Worm (Caenorhabditis elegans) whole organism, midembryonic: Measurements from ENCODE around the gene kel-3.

Experiments
- T22C8.4 ChIP-seq: fragments of 200-800 bp; sonication (Bioruptor generic); IDR thresholded peaks from 2 replicates; pipeline ENCODE4 v1.3.6; 2022; ENCODE audit warnings: missing genetic modification characterization, missing compliant biosample characterization
- cog-1 ChIP-seq: sonication (generic microtip); optimal IDR thresholded peaks from 2 replicates; lab custom pipeline; 2016; ENCODE audit warnings: missing genetic modification characterization, missing compliant biosample characterization
- flt-1 ChIP-seq: fragments of 200-800 bp; sonication (Bioruptor generic); IDR thresholded peaks from 2 replicates; pipeline ENCODE4 v1.3.6; 2022; ENCODE audit warnings: missing genetic modification characterization, missing compliant biosample characterization
- klf-2 ChIP-seq: fragments of 200-800 bp; sonication (Bioruptor generic); conservative IDR thresholded peaks from 2 replicates; pipeline ENCODE4 v1.3.6; 2022; ENCODE audit warnings: missing genetic modification reagents, missing genetic modification characterization, missing compliant biosample characterization
- med-1 ChIP-seq: sonication (generic microtip); optimal IDR thresholded peaks from 2 replicates; lab custom pipeline; 2017; ENCODE audit warnings: missing genetic modification characterization, mild to moderate bottlenecking, missing compliant biosample characterization, antibody characterized with exemption, missing genetic modification reagents; ENCODE audit not compliant: insufficient read depth
- ref-1 ChIP-seq: fragments of 200-800 bp; sonication (Bioruptor generic); conservative IDR thresholded peaks from 2 replicates; pipeline ENCODE4 v1.3.6; 2022; ENCODE audit warnings: missing genetic modification reagents, missing genetic modification characterization, missing compliant biosample characterization
- tab-1 ChIP-seq: fragments of 200-800 bp; sonication (Bioruptor generic); IDR thresholded peaks from 2 replicates; pipeline ENCODE4 v1.3.6; 2022; ENCODE audit warnings: missing genetic modification characterization, missing compliant biosample characterization
- ztf-23 ChIP-seq: fragments of 200-800 bp; sonication (Bioruptor generic); IDR thresholded peaks from 2 replicates; pipeline ENCODE4 v1.3.6; 2022; ENCODE audit warnings: missing genetic modification reagents, missing genetic modification characterization, missing compliant biosample characterization

- no peak for TF ChIP-seq tab-1 (GFP tag; lab: Robert Waterston, UW)
- no peak for TF ChIP-seq med-1 (GFP tag; lab: Kevin White, UChicago)
- TF ChIP-seq flt-1 (GFP tag; lab: Robert Waterston, UW) = no peak
- TF ChIP-seq klf-2 (GFP tag; lab: Robert Waterston, UW) = no peak
- no peak for TF ChIP-seq cog-1 (tag; lab: Kevin White, UChicago)
- no peak for TF ChIP-seq ref-1 (GFP tag; lab: Robert Waterston, UW)
- no peak for TF ChIP-seq T22C8.4 (GFP tag; lab: Robert Waterston, UW)
- no peak for TF ChIP-seq ztf-23 (GFP tag; lab: Robert Waterston, UW)
These were observed 11.8 kb upstream of the kel-3 start for ce11 chrIII:13452824-13453223.
